Worm (Caenorhabditis elegans): ENCODE data around the gene R02F2.5.

- TF ChIP-seq med-1 (GFP tag; optimal IDR thresholded peaks at IDR 0.05; ENCODE audit: insufficient read depth) (no peak), cog-1 (tag; optimal IDR thresholded peaks at IDR 0.05) (no peak), flt-1 (GFP tag; IDR thresholded peaks at IDR 0.05) (no peak), ztf-29 (GFP tag; IDR thresholded peaks at IDR 0.05) (no peak), ref-1 (GFP tag; conservative IDR thresholded peaks at IDR 0.05) (no peak), klf-2 (GFP tag; conservative IDR thresholded peaks at IDR 0.05) (no peak), ztf-23 (GFP tag; IDR thresholded peaks at IDR 0.05) (no peak), T22C8.4 (GFP tag; IDR thresholded peaks at IDR 0.05) (no peak), tab-1 (GFP tag; IDR thresholded peaks at IDR 0.05) (no peak)
Measured at ce11 chrIII:5448177-5448576, 30.9 kb upstream of the R02F2.5 start, which contains the start of gene skpt-1.
